Fruit fly (Drosophila melanogaster): ENCODE results near the gene omd.

The omd gene

dm6 chr3R:13715012-13715673, 28.1 kb upstream of the omd start, which contains the start of gene kmr (continued):
- TF ChIP-seq CG7556 (GFP tag; optimal IDR thresholded peaks at IDR 0.05), result no peak
- TF ChIP-seq Gug (GFP tag; IDR thresholded peaks at IDR 0.05), result no peak
- no peak for TF ChIP-seq sima (GFP tag; optimal IDR thresholded peaks at IDR 0.05)
- TF ChIP-seq CG1792 (GFP tag; optimal IDR thresholded peaks at IDR 0.05), result no peak
- peak; percentile 14 for TF ChIP-seq D19A (tag; optimal IDR thresholded peaks at IDR 0.05)
- no peak for TF ChIP-seq H15 (GFP tag; IDR thresholded peaks at IDR 0.05)
- no peak for TF ChIP-seq pan (optimal IDR thresholded peaks at IDR 0.05)
- peak in 1 of 2 experiments; percentile 49 for TF ChIP-seq pan (GFP tag; optimal IDR thresholded peaks at IDR 0.05 in 1 of 2, IDR thresholded peaks at IDR 0.05 in 1 of 2)
- no peak for TF ChIP-seq chn (GFP tag; optimal IDR thresholded peaks at IDR 0.05)
- no peak for TF ChIP-seq CG4730 (GFP tag; IDR thresholded peaks at IDR 0.05)
- TF ChIP-seq HmgZ (tag; optimal IDR thresholded peaks at IDR 0.05), result peak; percentile 47
- TF ChIP-seq CG3995 (GFP tag; optimal IDR thresholded peaks at IDR 0.05), result no peak
- peak; percentile 64 for TF ChIP-seq Nf-YC (tag; optimal IDR thresholded peaks at IDR 0.05)
- TF ChIP-seq CG10209 (GFP tag; optimal IDR thresholded peaks at IDR 0.05), result no peak
- TF ChIP-seq CG14441 (GFP tag; IDR thresholded peaks at IDR 0.05), result no peak; the same call in 1 of the 2 replicates
- no peak; the same call in 2 of the 3 replicates for TF ChIP-seq z (GFP tag; IDR thresholded peaks at IDR 0.05)
- TF ChIP-seq CG18599 (GFP tag; optimal IDR thresholded peaks at IDR 0.05), result peak; percentile 48
- TF ChIP-seq MBD-R2 (GFP tag; IDR thresholded peaks at IDR 0.05), result peak; percentile 14; the same call in 1 of the 2 replicates
- no peak for TF ChIP-seq CG32767 (GFP tag; IDR thresholded peaks at IDR 0.05)
- TF ChIP-seq slou (GFP tag; optimal IDR thresholded peaks at IDR 0.05), result no peak
- TF ChIP-seq B-H1 (GFP tag; IDR thresholded peaks at IDR 0.05), result no peak; the same call in 2 of the 3 replicates
- TF ChIP-seq CG31365 (tag; optimal IDR thresholded peaks at IDR 0.05), result no peak
- no peak for TF ChIP-seq br (optimal IDR thresholded peaks at IDR 0.05)
- TF ChIP-seq CG6791 (GFP tag; IDR thresholded peaks at IDR 0.05; ENCODE audit: partially characterized antibody), result no peak
- peak; percentile 5 for TF ChIP-seq salm (tag; optimal IDR thresholded peaks at IDR 0.05)
- TF ChIP-seq CG14710 (tag; optimal IDR thresholded peaks at IDR 0.05), result no peak
- no peak for TF ChIP-seq CG9609 (GFP tag; optimal IDR thresholded peaks at IDR 0.05)
- peak; percentile 61 for TF ChIP-seq CG17912 (GFP tag; optimal IDR thresholded peaks at IDR 0.05)
- no peak for TF ChIP-seq corto (GFP tag; optimal IDR thresholded peaks at IDR 0.05)
- no peak for TF ChIP-seq jing (GFP tag; optimal IDR thresholded peaks at IDR 0.05)
- no peak for TF ChIP-seq Rx (GFP tag; IDR thresholded peaks at IDR 0.05)
- TF ChIP-seq CG6689 (GFP tag; IDR thresholded peaks at IDR 0.05), result no peak
- TF ChIP-seq gro (GFP tag; optimal IDR thresholded peaks at IDR 0.05), result peak; percentile 81
- no peak for TF ChIP-seq CG3726 (GFP tag; IDR thresholded peaks at IDR 0.05)
- TF ChIP-seq zfh2 (GFP tag; optimal IDR thresholded peaks at IDR 0.05), result no peak
- TF ChIP-seq CG8359 (GFP tag; optimal IDR thresholded peaks at IDR 0.05; ENCODE audit: borderline replicate concordance), result peak; percentile 22
- no peak for TF ChIP-seq tio (GFP tag; optimal IDR thresholded peaks at IDR 0.05)
- TF ChIP-seq CG17829 (tag; optimal IDR thresholded peaks at IDR 0.05), result peak; percentile 41
- TF ChIP-seq Eip74EF (GFP tag; optimal IDR thresholded peaks at IDR 0.05), result peak in 1 of 2 experiments; percentile 36
- TF ChIP-seq vfl (GFP tag; optimal IDR thresholded peaks at IDR 0.05), result peak; percentile 9
- TF ChIP-seq CG4617 (GFP tag; optimal IDR thresholded peaks at IDR 0.05; ENCODE audit: borderline replicate concordance), result no peak
- TF ChIP-seq CG10147 (GFP tag; optimal IDR thresholded peaks at IDR 0.05), result no peak
- TF ChIP-seq Spps (tag; optimal IDR thresholded peaks at IDR 0.05), result no peak
- no peak for TF ChIP-seq schlank (tag; optimal IDR thresholded peaks at IDR 0.05)
- no peak for TF ChIP-seq CG11560 (tag; IDR thresholded peaks at IDR 0.05)
- TF ChIP-seq sug (tag; optimal IDR thresholded peaks at IDR 0.05), result peak; percentile 63
- TF ChIP-seq Pdp1 (GFP tag; optimal IDR thresholded peaks at IDR 0.05), result peak in 1 of 2 experiments; percentile 85
- no peak for TF ChIP-seq luna (GFP tag; optimal IDR thresholded peaks at IDR 0.05)
- no peak for TF ChIP-seq CG8944 (GFP tag; optimal IDR thresholded peaks at IDR 0.05)
- no peak for TF ChIP-seq Aef1 (GFP tag; IDR thresholded peaks at IDR 0.05)
- no peak for TF ChIP-seq Chrac-16 (GFP tag; optimal IDR thresholded peaks at IDR 0.05)
